Worm (Caenorhabditis elegans): ENCODE measurements around the gene C54D10.10.

- no peak for TF ChIP-seq unc-62 (GFP tag; optimal IDR thresholded peaks at IDR 0.05)
- no peak for TF ChIP-seq aly-2 (tag; optimal IDR thresholded peaks at IDR 0.05)
- TF ChIP-seq dmd-4 (tag; optimal IDR thresholded peaks at IDR 0.05), result no peak
- no peak for TF ChIP-seq ceh-82 (tag; optimal IDR thresholded peaks at IDR 0.05)
- no peak for TF ChIP-seq blmp-1 (tag; optimal IDR thresholded peaks at IDR 0.05; ENCODE audit: insufficient read depth)
- TF ChIP-seq alr-1 (tag; optimal IDR thresholded peaks at IDR 0.05), result no peak
- no peak for TF ChIP-seq zag-1 (tag; optimal IDR thresholded peaks at IDR 0.05)
- no peak for TF ChIP-seq nhr-21 (tag; optimal IDR thresholded peaks at IDR 0.05)
- TF ChIP-seq nhr-11 (tag; optimal IDR thresholded peaks at IDR 0.05), result no peak
- TF ChIP-seq fos-1 (tag; optimal IDR thresholded peaks at IDR 0.05), result no peak
- no peak for TF ChIP-seq nhr-23 (tag; optimal IDR thresholded peaks at IDR 0.05)
- TF ChIP-seq ztf-1 (GFP tag; conservative IDR thresholded peaks at IDR 0.05), result no peak
These were observed 29.0 kb downstream of the C54D10.10 start, which contains the start of gene C54D10.4 for ce11 chrV:12420843-12421242.
